Fruit fly (Drosophila melanogaster) whole organism, adult: ENCODE data around the gene bmm.

Experiments
- CG11617 ChIP-seq: fragments of 200-800 bp; sonication (Bioruptor generic); optimal IDR thresholded peaks from 2 replicates; lab custom pipeline; 2017; ENCODE audit warnings: mild to moderate bottlenecking, missing biosample characterization, missing genetic modification reagents, missing genetic modification characterization
- CG12768 ChIP-seq: fragments of 200-800 bp; sonication (Bioruptor generic); optimal IDR thresholded peaks from 2 replicates; lab custom pipeline; 2017; ENCODE audit warnings: missing biosample characterization, missing genetic modification characterization, mild to moderate bottlenecking, moderate library complexity, missing genetic modification reagents
- CG14711 ChIP-seq: fragments of 200-800 bp; sonication (Bioruptor generic); optimal IDR thresholded peaks from 2 replicates; lab custom pipeline; 2018; ENCODE audit warnings: missing biosample characterization, mild to moderate bottlenecking, missing genetic modification characterization, moderate library complexity
- CG1620 ChIP-seq: fragments of 200-800 bp; sonication (Bioruptor generic); optimal IDR thresholded peaks from 2 replicates; lab custom pipeline; 2016; ENCODE audit warnings: missing biosample characterization, missing genetic modification characterization
- CG33017 ChIP-seq: fragments of 200-800 bp; sonication (Bioruptor generic); optimal IDR thresholded peaks from 2 replicates; lab custom pipeline; 2018; ENCODE audit warnings: missing biosample characterization, mild to moderate bottlenecking, missing genetic modification characterization, moderate library complexity
- CG5204 ChIP-seq: fragments of 200-800 bp; sonication (Bioruptor generic); optimal IDR thresholded peaks from 2 replicates; lab custom pipeline; 2016; ENCODE audit warnings: missing biosample characterization, missing genetic modification characterization
- CG7045 ChIP-seq: fragments of 200-800 bp; sonication (Bioruptor generic); optimal IDR thresholded peaks from 2 replicates; lab custom pipeline; 2017; ENCODE audit warnings: missing biosample characterization, mild to moderate bottlenecking, missing genetic modification characterization
- CG7101 ChIP-seq: fragments of 200-800 bp; sonication (Bioruptor generic); optimal IDR thresholded peaks from 2 replicates; lab custom pipeline; 2018; ENCODE audit warnings: missing biosample characterization, mild to moderate bottlenecking, missing genetic modification characterization, moderate library complexity
- Clk ChIP-seq: fragments of 200-800 bp; sonication (Bioruptor generic); optimal IDR thresholded peaks from 2 replicates; lab custom pipeline; 2017; ENCODE audit warnings: missing biosample characterization, missing genetic modification characterization
- Crg-1 ChIP-seq: fragments of 200-800 bp; sonication (Bioruptor generic); optimal IDR thresholded peaks from 2 replicates; lab custom pipeline; 2016; ENCODE audit warnings: missing biosample characterization, missing genetic modification characterization
- Hr96 ChIP-seq: fragments of 200-800 bp; sonication (Bioruptor generic); optimal IDR thresholded peaks from 2 replicates; lab custom pipeline; 2016; ENCODE audit warnings: missing biosample characterization, missing genetic modification characterization
- Mnt ChIP-seq: fragments of 200-800 bp; sonication (Bioruptor generic); optimal IDR thresholded peaks from 2 replicates; lab custom pipeline; 2016; ENCODE audit warnings: missing biosample characterization, mild to moderate bottlenecking, missing genetic modification characterization
- bab1 ChIP-seq: fragments of 200-800 bp; sonication (Bioruptor generic); optimal IDR thresholded peaks from 3 replicates; lab custom pipeline; 2019; ENCODE audit warnings: missing biosample characterization, mild to moderate bottlenecking, missing genetic modification characterization, moderate library complexity
- cic ChIP-seq: fragments of 200-800 bp; sonication (Bioruptor generic); optimal IDR thresholded peaks from 2 replicates; lab custom pipeline; 2017; ENCODE audit warnings: missing biosample characterization, mild to moderate bottlenecking, missing genetic modification characterization, moderate library complexity
- cnc ChIP-seq, 2 experiments: fragments of >200 bp; optimal IDR thresholded peaks; 2 replicates each; lab custom pipeline; 2017
- kay ChIP-seq: fragments of 200-800 bp; sonication (Bioruptor generic); peaks from one replicate; lab custom pipeline; 2016; ENCODE audit warnings: missing biosample characterization, missing genetic modification characterization, borderline replicate concordance
- ovo ChIP-seq: fragments of 200-800 bp; sonication (Bioruptor generic); optimal IDR thresholded peaks from 2 replicates; lab custom pipeline; 2016; ENCODE audit warnings: missing biosample characterization, missing genetic modification characterization
- pad ChIP-seq: fragments of 200-800 bp; sonication (Bioruptor generic); optimal IDR thresholded peaks from 3 replicates; lab custom pipeline; 2017; ENCODE audit warnings: missing biosample characterization, missing genetic modification characterization, mild to moderate bottlenecking, moderate library complexity, missing genetic modification reagents
- tj ChIP-seq: fragments of 200-800 bp; sonication (Bioruptor generic); optimal IDR thresholded peaks from 3 replicates; lab custom pipeline; 2017; ENCODE audit warnings: missing biosample characterization, mild to moderate bottlenecking, missing genetic modification characterization, moderate library complexity
- toe ChIP-seq: fragments of 200-800 bp; sonication (Bioruptor generic); optimal IDR thresholded peaks from 2 replicates; lab custom pipeline; 2016; ENCODE audit warnings: missing biosample characterization, missing genetic modification characterization

The bmm gene

dm6 chr3L:14769183-14769582 is 17.0 kb downstream of the bmm start, which contains the start of gene Mgat4b:
TSS of gene Mgat4b (minus strand) at chr3L:14769283.
- TF ChIP-seq CG1620 (GFP tag; lab: Kevin White, UChicago) = no peak
- no peak for TF ChIP-seq ovo (GFP tag; lab: Kevin White, UChicago)
- TF ChIP-seq pad (GFP tag; lab: Kevin White, UChicago) = no peak
- TF ChIP-seq Hr96 (GFP tag; lab: Kevin White, UChicago) = no peak
- TF ChIP-seq CG11617 (GFP tag; lab: Kevin White, UChicago) = no peak
- no peak for TF ChIP-seq cnc (optimal IDR thresholded peaks at IDR 0.05; lab: Kevin White, UChicago)
- no peak for TF ChIP-seq CG33017 (tag; lab: Kevin White, UChicago)
- no peak for TF ChIP-seq kay (GFP tag; lab: Kevin White, UChicago)
- no peak for TF ChIP-seq bab1 (GFP tag; lab: Kevin White, UChicago)
- TF ChIP-seq cic = no peak

- TF ChIP-seq CG33017 (tag; lab: Kevin White, UChicago) (no peak), CG12768 (peak; percentile 70), Mnt (GFP tag; lab: Kevin White, UChicago) (peak; percentile 38), CG14711 (peak; percentile 16), Crg-1 (GFP tag; lab: Kevin White, UChicago) (peak; percentile 80), Hr96 (GFP tag; lab: Kevin White, UChicago) (no peak), cic (peak; percentile 72), bab1 (GFP tag; lab: Kevin White, UChicago) (peak; percentile 65), CG7045 (GFP tag; lab: Kevin White, UChicago) (peak; percentile 68), ovo (GFP tag; lab: Kevin White, UChicago) (peak; percentile 38), CG1620 (GFP tag; lab: Kevin White, UChicago) (peak; percentile 54), CG11617 (GFP tag; lab: Kevin White, UChicago) (peak; percentile 32), CG7101 (peak; percentile 7), toe (GFP tag; lab: Kevin White, UChicago) (no peak)
Measured at dm6 chr3L:14761837-14762785, 24.1 kb downstream of the bmm start, which contains the start of the genes Tsen34 and Mgat4a. TSS of gene Tsen34 (minus strand) at chr3L:14761844. TSS of gene Mgat4a (plus strand) at chr3L:14762028.

dm6 chr3L:14760949-14761348 is 25.3 kb downstream of the bmm start, which contains the start of gene Trl:
TSS of gene Trl (minus strand) at chr3L:14761049.
- TF ChIP-seq kay (GFP tag; lab: Kevin White, UChicago) (peak; percentile 87), Mnt (GFP tag; lab: Kevin White, UChicago) (no peak), pad (GFP tag; lab: Kevin White, UChicago) (no peak)

dm6 chr3L:14759984-14760626 is 26.1 kb downstream of the bmm start:
- TF ChIP-seq pad (GFP tag; lab: Kevin White, UChicago) = peak; percentile 87
- TF ChIP-seq CG12768 = no peak
- no peak for TF ChIP-seq cnc (optimal IDR thresholded peaks at IDR 0.05; lab: Kevin White, UChicago)
- no peak for TF ChIP-seq ovo (GFP tag; lab: Kevin White, UChicago)
- TF ChIP-seq CG33017 (tag; lab: Kevin White, UChicago) = peak; percentile 30
- TF ChIP-seq CG7101 = peak; percentile 58
- TF ChIP-seq Mnt (GFP tag; lab: Kevin White, UChicago) = peak; percentile 75
- no peak for TF ChIP-seq tj
- peak; percentile 55 for TF ChIP-seq CG5204
- TF ChIP-seq bab1 (GFP tag; lab: Kevin White, UChicago) = peak; percentile 58
- no peak for TF ChIP-seq CG11617 (GFP tag; lab: Kevin White, UChicago)
- TF ChIP-seq CG14711 = peak; percentile 10

- peak; percentile 99 for TF ChIP-seq bab1 (GFP tag; lab: Kevin White, UChicago)
- peak; percentile 97 for TF ChIP-seq cic
- TF ChIP-seq CG7101 = peak; percentile 100
- peak; percentile 73 to 80 for TF ChIP-seq cnc (optimal IDR thresholded peaks at IDR 0.05; lab: Kevin White, UChicago)
- peak; percentile 100 for TF ChIP-seq CG12768
- peak; percentile 100 for TF ChIP-seq toe (GFP tag; lab: Kevin White, UChicago)
- peak; percentile 100 for TF ChIP-seq Clk
- TF ChIP-seq CG5204 = peak; percentile 100
- TF ChIP-seq kay (GFP tag; lab: Kevin White, UChicago) = peak; percentile 99
- peak; percentile 99 for TF ChIP-seq Crg-1 (GFP tag; lab: Kevin White, UChicago)
- TF ChIP-seq CG14711 = peak; percentile 98
- peak; percentile 99 for TF ChIP-seq Hr96 (GFP tag; lab: Kevin White, UChicago)
- TF ChIP-seq pad (GFP tag; lab: Kevin White, UChicago) = peak; percentile 99
- TF ChIP-seq CG1620 (GFP tag; lab: Kevin White, UChicago) = peak; percentile 99
- TF ChIP-seq ovo (GFP tag; lab: Kevin White, UChicago) = peak; percentile 99
- peak; percentile 100 for TF ChIP-seq CG7045 (GFP tag; lab: Kevin White, UChicago)
- TF ChIP-seq CG33017 (tag; lab: Kevin White, UChicago) = peak; percentile 100
- peak; percentile 95 for TF ChIP-seq Mnt (GFP tag; lab: Kevin White, UChicago)
- peak; percentile 100 for TF ChIP-seq CG11617 (GFP tag; lab: Kevin White, UChicago)
- TF ChIP-seq tj = peak; percentile 97
Measured at dm6 chr3L:14759097-14759795, 27.0 kb downstream of the bmm start.
